Worm (Caenorhabditis elegans): Measurements from ENCODE around the gene T04C10.3.

T04C10.3 gene

ce11 chrX:14828766-14829165, 16.6 kb downstream of the T04C10.3 start:
- TF ChIP-seq unc-62 (GFP tag; optimal IDR thresholded peaks at IDR 0.05) = no peak

- TF ChIP-seq unc-62 (GFP tag; optimal IDR thresholded peaks at IDR 0.05) = no peak
Measured at ce11 chrX:14831531-14831930, 19.4 kb downstream of the T04C10.3 start, which contains the start of gene dpf-2. dpf-2 (plus strand) TSS chrX:14831831.

DNA sequence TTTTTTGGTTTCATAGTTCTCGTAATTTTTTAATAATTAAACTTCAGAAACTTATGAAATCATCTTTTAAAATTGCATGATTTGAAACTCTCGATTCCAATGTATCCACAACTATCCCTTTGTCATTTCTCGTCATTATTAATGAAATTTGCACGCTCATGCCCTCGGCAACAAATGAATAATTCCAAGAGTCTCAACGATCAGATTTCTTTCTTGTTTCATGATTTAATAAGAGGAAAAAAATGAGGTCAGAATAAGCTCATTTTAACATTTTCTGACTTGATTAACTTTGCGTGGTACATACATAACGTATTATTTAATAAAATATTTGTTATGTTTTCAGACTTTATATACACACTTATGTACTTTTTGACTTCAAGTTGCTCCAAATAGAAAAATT, 26.2 kb downstream of the T04C10.3 start:
- no peak for TF ChIP-seq unc-62 (GFP tag; optimal IDR thresholded peaks at IDR 0.05)

DNA sequence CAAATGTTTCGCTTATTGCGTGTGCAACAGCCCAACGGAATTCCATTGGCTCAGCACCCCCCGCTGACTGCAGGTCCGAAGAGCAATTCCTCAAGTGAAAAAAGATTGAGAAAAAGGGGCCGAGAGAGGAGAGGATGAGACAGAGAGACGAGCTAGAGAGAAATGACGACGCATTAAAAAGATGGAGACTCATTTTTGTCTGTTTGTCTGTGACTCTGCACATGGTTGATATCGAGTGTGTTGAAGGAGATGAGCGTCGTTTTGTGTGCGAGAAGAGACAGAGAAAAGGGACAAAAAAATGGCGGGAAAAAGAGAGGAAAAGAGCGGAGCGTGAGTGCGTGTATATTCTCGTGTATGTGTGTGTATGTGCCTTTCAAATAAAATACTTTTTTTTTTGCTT, 28.9 kb downstream of the T04C10.3 start:
- no peak for TF ChIP-seq unc-62 (GFP tag; optimal IDR thresholded peaks at IDR 0.05)

DNA sequence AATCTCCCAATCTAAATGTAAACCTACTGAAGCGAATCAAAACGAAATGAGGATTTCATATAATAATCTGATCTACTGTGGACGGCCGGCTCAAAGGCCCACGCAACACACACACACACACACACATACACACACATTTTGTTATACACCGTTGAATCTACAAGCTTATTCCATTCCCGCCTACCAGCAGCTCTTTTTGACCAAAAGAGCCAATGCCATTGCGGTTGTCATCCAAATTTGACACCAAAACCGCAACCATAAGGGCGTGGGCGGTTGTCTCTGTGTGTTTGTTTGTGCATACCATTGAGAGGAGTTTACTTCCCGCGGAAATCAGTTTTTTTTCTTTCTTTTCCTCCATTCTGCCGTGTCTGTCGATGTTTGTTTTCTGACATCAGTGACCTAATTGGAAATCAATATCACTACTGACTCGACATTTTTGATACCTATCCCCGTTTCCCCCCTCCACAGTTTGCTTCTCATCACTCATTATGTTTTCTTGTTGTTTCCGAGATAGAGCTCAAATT, 30.7 kb downstream of the T04C10.3 start:
- no peak for TF ChIP-seq unc-62 (GFP tag; optimal IDR thresholded peaks at IDR 0.05)

DNA sequence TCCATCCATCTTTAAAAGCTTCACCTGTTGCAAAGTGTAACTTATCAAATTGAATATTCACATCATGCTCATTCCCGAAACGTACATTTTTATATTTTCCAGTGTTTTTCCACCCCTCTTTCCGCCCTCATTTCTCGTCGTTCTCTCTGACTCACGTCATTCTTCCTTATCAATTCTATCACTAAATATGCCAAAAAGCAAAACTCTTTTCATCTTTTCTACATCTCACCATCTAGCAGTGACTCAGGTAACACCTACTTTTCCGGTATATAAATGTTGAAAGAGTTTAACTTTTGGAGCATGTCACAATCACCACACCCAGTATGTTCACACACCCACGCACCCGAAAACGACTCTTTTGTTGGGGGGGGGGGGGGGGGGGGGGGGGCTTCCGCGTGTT, 32.3 kb downstream of the T04C10.3 start:
- TF ChIP-seq unc-62 (GFP tag; optimal IDR thresholded peaks at IDR 0.05) = no peak

ce11 chrX:14845637-14846036, 33.5 kb downstream of the T04C10.3 start, which contains the start of gene egrh-1:
egrh-1 (plus strand) TSS chrX:14845937.
- no peak for TF ChIP-seq unc-62 (GFP tag; optimal IDR thresholded peaks at IDR 0.05)

- TF ChIP-seq unc-62 (GFP tag; optimal IDR thresholded peaks at IDR 0.05) = no peak
Measured at ce11 chrX:14849054-14849453, 36.9 kb downstream of the T04C10.3 start, which contains the start of gene acd-3. acd-3 (plus strand) TSS chrX:14849275.

ce11 chrX:14851904-14852303, 39.7 kb downstream of the T04C10.3 start:
- TF ChIP-seq unc-62 (GFP tag; optimal IDR thresholded peaks at IDR 0.05) = no peak

- no peak for TF ChIP-seq unc-62 (GFP tag; optimal IDR thresholded peaks at IDR 0.05)
Measured at ce11 chrX:14853712-14854217, 41.6 kb downstream of the T04C10.3 start, which contains the start of the genes C27C12.1 and C27C12.4. C27C12.1 (minus strand) TSS chrX:14853762. C27C12.4 (plus strand) TSS chrX:14854086.

- TF ChIP-seq unc-62 (GFP tag; optimal IDR thresholded peaks at IDR 0.05) = no peak
Measured at ce11 chrX:14861752-14862151, 49.6 kb downstream of the T04C10.3 start, which contains the start of gene dmd-4. dmd-4 (minus strand) TSS chrX:14861852.
